Worm (Caenorhabditis elegans) whole organism, early embryonic: ENCODE results near the gene srxa-19.

Experiments
- B0310.2 ChIP-seq: sonication (generic microtip); optimal IDR thresholded peaks from 2 replicates; lab custom pipeline; 2016; ENCODE audit warnings: mild to moderate bottlenecking, missing genetic modification characterization, missing compliant biosample characterization
- ama-1 ChIP-seq: fragments of 150-350 bp; optimal IDR thresholded peaks from 2 replicates; lab custom pipeline; 2014
- ceh-36 ChIP-seq: sonication (generic microtip); optimal IDR thresholded peaks from 2 replicates; lab custom pipeline; 2016; ENCODE audit warnings: missing genetic modification characterization, inconsistent platforms, missing compliant biosample characterization
- flt-1 ChIP-seq: fragments of 200-800 bp; sonication (Bioruptor generic); IDR thresholded peaks from 2 replicates; pipeline ENCODE4 v1.3.6; 2022; ENCODE audit warnings: missing genetic modification characterization, missing compliant biosample characterization
- hnd-1 ChIP-seq: sonication (generic microtip); optimal IDR thresholded peaks from 2 replicates; lab custom pipeline; 2016; ENCODE audit warnings: missing genetic modification characterization, missing compliant biosample characterization
- sea-1 ChIP-seq: fragments of 200-800 bp; sonication (Bioruptor generic); conservative IDR thresholded peaks from 2 replicates; pipeline ENCODE4 v1.3.6; 2022; ENCODE audit warnings: missing genetic modification characterization, missing compliant biosample characterization
- tbx-11 ChIP-seq: fragments of 200-800 bp; sonication (Bioruptor generic); IDR thresholded peaks from 2 replicates; pipeline ENCODE4 v1.3.6; 2022; ENCODE audit warnings: missing genetic modification characterization, missing compliant biosample characterization
- tbx-37 ChIP-seq: fragments of 200-800 bp; sonication (Bioruptor generic); conservative IDR thresholded peaks from 2 replicates; pipeline ENCODE4 v1.3.6; 2022; ENCODE audit warnings: missing genetic modification reagents, missing genetic modification characterization, missing compliant biosample characterization
- tra-4 ChIP-seq: sonication (generic microtip); optimal IDR thresholded peaks from 2 replicates; lab custom pipeline; 2017; ENCODE audit warnings: missing genetic modification characterization, missing compliant biosample characterization

- no peak for TF ChIP-seq flt-1 (GFP tag; lab: Robert Waterston, UW)
- TF ChIP-seq tbx-11 (GFP tag; lab: Robert Waterston, UW) = no peak
- TF ChIP-seq ceh-36 (tag; lab: Kevin White, UChicago) = no peak
- TF ChIP-seq ama-1 (lab: Kevin White, UChicago) = no peak
- no peak for TF ChIP-seq B0310.2
- no peak for TF ChIP-seq tra-4 (tag; lab: Kevin White, UChicago)
- no peak for TF ChIP-seq sea-1
- TF ChIP-seq tbx-37 (GFP tag; lab: Robert Waterston, UW) = no peak
- TF ChIP-seq hnd-1 (tag; lab: Kevin White, UChicago) = no peak
These were observed 49.8 kb downstream of the srxa-19 start for ce11 chrV:10072721-10073120.
